Fruit fly (Drosophila melanogaster) whole organism, pupa: ENCODE data around the gene Rab26.

Source experiments
- CG13204 ChIP-seq: fragments of 200-800 bp; sonication (Bioruptor generic); optimal IDR thresholded peaks from 2 replicates; lab custom pipeline; 2018; ENCODE audit warnings: missing biosample characterization, mild to moderate bottlenecking, missing genetic modification characterization, moderate library complexity
- CG14655 ChIP-seq: fragments of 200-800 bp; sonication (Bioruptor generic); optimal IDR thresholded peaks from 3 replicates; lab custom pipeline; 2017; ENCODE audit warnings: mild to moderate bottlenecking, missing biosample characterization, missing genetic modification reagents, missing genetic modification characterization
- CG15710 ChIP-seq: fragments of 200-800 bp; sonication (Bioruptor generic); optimal IDR thresholded peaks from 2 replicates; lab custom pipeline; 2018; ENCODE audit warnings: missing biosample characterization, mild to moderate bottlenecking, missing genetic modification characterization, moderate library complexity
- CG17806 ChIP-seq: fragments of 200-800 bp; sonication (Bioruptor generic); optimal IDR thresholded peaks from 2 replicates; lab custom pipeline; 2018; ENCODE audit warnings: missing biosample characterization, mild to moderate bottlenecking, missing genetic modification characterization, moderate library complexity
- CG32121 ChIP-seq: fragments of 200-800 bp; sonication (Bioruptor generic); IDR thresholded peaks from 2 replicates; pipeline ENCODE4 v1.3.6; 2022; ENCODE audit warnings: missing biosample characterization, missing genetic modification characterization
- CG8159 ChIP-seq: fragments of 200-800 bp; sonication (Bioruptor generic); optimal IDR thresholded peaks from 3 replicates; lab custom pipeline; 2018; ENCODE audit warnings: missing biosample characterization, mild to moderate bottlenecking, missing genetic modification characterization, moderate library complexity
- CG8301 ChIP-seq: fragments of 200-800 bp; sonication (Bioruptor generic); optimal IDR thresholded peaks from 2 replicates; lab custom pipeline; 2018; ENCODE audit warnings: missing biosample characterization, mild to moderate bottlenecking, missing genetic modification characterization
- CG9948 ChIP-seq: fragments of 200-800 bp; sonication (Bioruptor generic); optimal IDR thresholded peaks from 2 replicates; lab custom pipeline; 2018; ENCODE audit warnings: missing biosample characterization, mild to moderate bottlenecking, missing genetic modification characterization, moderate library complexity
- D1 ChIP-seq: fragments of 200-800 bp; sonication (Bioruptor generic); optimal IDR thresholded peaks from 2 replicates; lab custom pipeline; 2018; ENCODE audit warnings: missing biosample characterization, mild to moderate bottlenecking, missing genetic modification characterization, moderate library complexity
- EcR ChIP-seq: fragments of 200-800 bp; sonication (Bioruptor generic); optimal IDR thresholded peaks from 3 replicates; lab custom pipeline; 2019; ENCODE audit warnings: missing biosample characterization, missing genetic modification characterization, mild to moderate bottlenecking, moderate library complexity, missing genetic modification reagents
- Ets98B ChIP-seq: fragments of 200-800 bp; sonication (Bioruptor generic); IDR thresholded peaks from 2 replicates; pipeline ENCODE4 v1.3.6; 2022; ENCODE audit warnings: missing biosample characterization, missing genetic modification characterization
- Pif1A ChIP-seq: fragments of 200-800 bp; sonication (Bioruptor generic); optimal IDR thresholded peaks from 3 replicates; lab custom pipeline; 2016; ENCODE audit warnings: missing biosample characterization, missing genetic modification characterization
- Pif1B ChIP-seq: fragments of 200-800 bp; sonication (Bioruptor generic); optimal IDR thresholded peaks from 3 replicates; lab custom pipeline; 2016; ENCODE audit warnings: missing biosample characterization, missing genetic modification characterization
- Snoo ChIP-seq: fragments of 200-800 bp; sonication (Bioruptor generic); optimal IDR thresholded peaks from 3 replicates; lab custom pipeline; 2017; ENCODE audit warnings: missing biosample characterization, mild to moderate bottlenecking, missing genetic modification characterization, inconsistent platforms

DNA sequence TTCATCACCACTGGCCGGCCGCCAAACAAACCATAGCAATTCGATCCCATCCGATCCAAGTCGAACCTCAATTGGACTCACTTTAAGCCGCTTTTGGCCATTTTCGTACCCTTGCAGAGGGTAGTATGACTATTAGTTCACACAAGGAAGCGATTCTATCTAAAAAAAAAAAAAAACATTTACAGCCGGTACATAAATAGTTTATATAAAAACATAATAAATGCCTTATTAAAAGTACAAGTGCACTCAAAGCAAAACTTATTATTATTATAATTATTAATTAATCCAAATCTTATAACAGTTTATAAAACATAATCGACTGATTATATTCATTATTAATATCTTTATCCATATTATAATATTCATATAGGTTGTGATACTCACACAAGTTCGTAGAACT is 37.8 kb downstream of the Rab26 start, which contains the start of gene CG12971:
- TF ChIP-seq CG8159 (tag; lab: Kevin White, UChicago) = no peak
- TF ChIP-seq Pif1A (GFP tag; lab: Kevin White, UChicago) = no peak
- no peak for TF ChIP-seq CG8301 (tag; lab: Kevin White, UChicago)
- no peak for TF ChIP-seq CG9948
- TF ChIP-seq Ets98B (GFP tag; lab: Robert Waterston, UW) = no peak
- no peak for TF ChIP-seq CG32121
- TF ChIP-seq CG17806 (tag; lab: Kevin White, UChicago) = no peak
- no peak for TF ChIP-seq CG13204
- no peak for TF ChIP-seq CG14655 (GFP tag; lab: Kevin White, UChicago)
- no peak for TF ChIP-seq EcR (GFP tag; lab: Kevin White, UChicago)
- TF ChIP-seq Pif1B = no peak
- no peak for TF ChIP-seq Snoo
- TF ChIP-seq CG15710 (tag; lab: Kevin White, UChicago) = no peak
- TF ChIP-seq D1 (tag; lab: Kevin White, UChicago) = no peak
